Worm (Caenorhabditis elegans) whole organism, L3 larva: ENCODE measurements around the gene F45E1.5.

Source experiments
- R02D3.7 ChIP-seq: fragments of 150-350 bp; optimal IDR thresholded peaks from 2 replicates; lab custom pipeline; 2014; ENCODE audit warnings: missing biosample characterization, missing genetic modification characterization
- ZK546.5 ChIP-seq: sonication (generic microtip); optimal IDR thresholded peaks from 2 replicates; lab custom pipeline; 2017; ENCODE audit warnings: missing biosample characterization, missing genetic modification characterization
- ceh-28 ChIP-seq: fragments of 150-350 bp; optimal IDR thresholded peaks from 2 replicates; lab custom pipeline; 2014; ENCODE audit warnings: missing biosample characterization, missing genetic modification reagents, missing genetic modification characterization
- ceh-82 ChIP-seq: fragments of 150-350 bp; optimal IDR thresholded peaks from 2 replicates; lab custom pipeline; 2014; ENCODE audit warnings: missing biosample characterization, missing genetic modification characterization
- egl-5 ChIP-seq: fragments of 150-350 bp; optimal IDR thresholded peaks from 2 replicates; lab custom pipeline; 2017; ENCODE audit warnings: missing biosample characterization, missing genetic modification reagents, missing genetic modification characterization, inconsistent platforms
- elt-2 ChIP-seq: sonication (generic microtip); optimal IDR thresholded peaks from 2 replicates; lab custom pipeline; 2016; ENCODE audit warnings: missing genetic modification reagents, mild to moderate bottlenecking, missing genetic modification characterization, missing compliant biosample characterization
- elt-3 ChIP-seq, 3 experiments: fragments of 150-350 bp in 1 of 3; sonication (generic microtip) in 2 of 3; optimal IDR thresholded peaks; 2 replicates in 2 of 3; 4 replicates in 1 of 3; lab custom pipeline; 2014 to 2017; ENCODE audit warnings: missing biosample characterization in 3 of 3, missing genetic modification characterization in 3 of 3
- eor-1 ChIP-seq, 2 experiments: fragments of 150-350 bp; optimal IDR thresholded peaks; 2 replicates each; lab custom pipeline; 2014 to 2018; ENCODE audit warnings: missing biosample characterization in 2 of 2, missing genetic modification characterization in 2 of 2
- fkh-10 ChIP-seq: sonication (generic microtip); optimal IDR thresholded peaks from 2 replicates; lab custom pipeline; 2017; ENCODE audit warnings: missing biosample characterization, missing genetic modification reagents, missing genetic modification characterization
- fos-1 ChIP-seq: fragments of 150-350 bp; optimal IDR thresholded peaks from 2 replicates; lab custom pipeline; 2014; ENCODE audit warnings: missing biosample characterization, missing genetic modification characterization
- hmg-11 ChIP-seq: sonication (generic microtip); optimal IDR thresholded peaks from 2 replicates; lab custom pipeline; 2016; ENCODE audit warnings: missing genetic modification characterization, missing compliant biosample characterization
- jun-1 ChIP-seq: fragments of 150-350 bp; optimal IDR thresholded peaks from 2 replicates; lab custom pipeline; 2014; ENCODE audit warnings: missing biosample characterization, missing genetic modification reagents, missing genetic modification characterization
- lin-15B ChIP-seq: fragments of 150-350 bp; optimal IDR thresholded peaks from 2 replicates; lab custom pipeline; 2014; ENCODE audit warnings: missing biosample characterization, missing genetic modification characterization
- lin-39 ChIP-seq: fragments of 150-350 bp; optimal IDR thresholded peaks from 2 replicates; lab custom pipeline; 2018; ENCODE audit warnings: missing biosample characterization, missing genetic modification reagents, missing genetic modification characterization
- mdl-1 ChIP-seq: fragments of 150-350 bp; optimal IDR thresholded peaks from 2 replicates; lab custom pipeline; 2014; ENCODE audit warnings: missing biosample characterization, missing genetic modification characterization
- nhr-11 ChIP-seq: fragments of 150-350 bp; optimal IDR thresholded peaks from 2 replicates; lab custom pipeline; 2014; ENCODE audit warnings: missing biosample characterization, missing genetic modification characterization
- nhr-12 ChIP-seq: fragments of 150-350 bp; optimal IDR thresholded peaks from 2 replicates; lab custom pipeline; 2014; ENCODE audit warnings: missing biosample characterization, missing genetic modification characterization
- nhr-23 ChIP-seq: fragments of 150-350 bp; optimal IDR thresholded peaks from 2 replicates; lab custom pipeline; 2014; ENCODE audit warnings: missing biosample characterization, missing genetic modification reagents, missing genetic modification characterization
- nhr-237 ChIP-seq: fragments of 150-350 bp; optimal IDR thresholded peaks from 2 replicates; lab custom pipeline; 2014; ENCODE audit warnings: missing biosample characterization, missing genetic modification characterization
- nhr-25 ChIP-seq: sonication (generic microtip); optimal IDR thresholded peaks from 2 replicates; lab custom pipeline; 2017; ENCODE audit warnings: missing biosample characterization, missing genetic modification characterization
- nhr-77 ChIP-seq: fragments of 150-350 bp; optimal IDR thresholded peaks from 2 replicates; lab custom pipeline; 2014; ENCODE audit warnings: missing biosample characterization, missing genetic modification characterization
- pha-4 ChIP-seq: fragments of 150-350 bp; optimal IDR thresholded peaks from 2 replicates; lab custom pipeline; 2014; ENCODE audit warnings: missing biosample characterization, missing genetic modification reagents, missing genetic modification characterization
- pqm-1 ChIP-seq: fragments of 150-350 bp; optimal IDR thresholded peaks from 2 replicates; lab custom pipeline; 2017; ENCODE audit warnings: missing biosample characterization, missing genetic modification characterization, inconsistent platforms
- sea-2 ChIP-seq: fragments of 150-350 bp; sonication (generic microtip); optimal IDR thresholded peaks from 4 replicates; lab custom pipeline; 2014; ENCODE audit warnings: missing biosample characterization, missing genetic modification reagents, missing genetic modification characterization
- skn-1 ChIP-seq: fragments of 150-350 bp; optimal IDR thresholded peaks from 2 replicates; lab custom pipeline; 2014; ENCODE audit warnings: missing biosample characterization, missing genetic modification characterization
- zag-1 ChIP-seq: fragments of 150-350 bp; optimal IDR thresholded peaks from 2 replicates; lab custom pipeline; 2014; ENCODE audit warnings: missing biosample characterization, missing genetic modification characterization

The F45E1.5 gene

DNA sequence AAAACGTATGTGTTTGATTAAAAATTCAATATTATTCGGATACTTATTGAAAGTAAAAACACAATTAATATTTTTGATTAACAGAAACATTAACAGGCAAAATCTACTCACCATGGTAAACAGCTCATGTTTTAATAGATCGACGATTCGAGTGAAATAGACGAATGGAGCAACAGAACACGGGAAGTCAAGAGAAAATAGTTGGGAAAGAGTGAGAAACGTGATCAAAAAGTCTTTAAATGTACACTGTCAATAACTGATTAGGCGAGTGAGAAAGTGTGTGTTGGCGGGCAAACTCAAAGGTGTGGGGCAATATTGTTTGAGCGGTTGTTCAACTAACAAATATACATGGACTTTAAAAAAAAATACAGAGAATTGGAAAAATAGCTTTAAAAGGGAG lies 21.5 kb downstream of the F45E1.5 start, which contains the start of gene sdpn-1:
TSS of gene sdpn-1 (minus strand) at position 262 of the 400 bp plus-strand sequence.
- TF ChIP-seq pqm-1 (tag; lab: Kevin White, UChicago) = peak; percentile 33
- TF ChIP-seq pha-4 (tag; lab: Kevin White, UChicago) = peak; percentile 72
- no peak for TF ChIP-seq skn-1 (tag; lab: Kevin White, UChicago)
- no peak for TF ChIP-seq nhr-25
- peak; percentile 44 for TF ChIP-seq elt-2 (tag; lab: Kevin White, UChicago)
- TF ChIP-seq ceh-28 (tag; lab: Kevin White, UChicago) = no peak

DNA sequence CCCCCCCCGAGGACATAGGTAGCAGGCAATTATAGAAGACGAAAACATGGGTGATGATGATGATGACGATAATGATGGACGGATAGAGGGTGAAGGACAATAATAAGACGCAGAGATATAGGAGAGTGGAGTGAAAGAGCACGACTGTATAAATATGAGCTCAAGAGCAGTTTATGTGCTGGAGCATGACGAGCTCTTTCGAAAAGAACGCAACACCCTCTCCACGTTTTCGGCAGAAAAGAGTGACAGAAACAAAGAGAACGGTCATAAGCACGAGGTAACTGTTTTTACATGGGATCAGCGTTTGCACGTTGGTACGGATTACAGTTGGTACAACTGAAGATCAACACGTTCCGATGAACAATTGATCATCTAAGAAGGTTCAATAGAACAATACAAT lies 22.4 kb downstream of the F45E1.5 start:
- TF ChIP-seq elt-2 (tag; lab: Kevin White, UChicago) = no peak

DNA sequence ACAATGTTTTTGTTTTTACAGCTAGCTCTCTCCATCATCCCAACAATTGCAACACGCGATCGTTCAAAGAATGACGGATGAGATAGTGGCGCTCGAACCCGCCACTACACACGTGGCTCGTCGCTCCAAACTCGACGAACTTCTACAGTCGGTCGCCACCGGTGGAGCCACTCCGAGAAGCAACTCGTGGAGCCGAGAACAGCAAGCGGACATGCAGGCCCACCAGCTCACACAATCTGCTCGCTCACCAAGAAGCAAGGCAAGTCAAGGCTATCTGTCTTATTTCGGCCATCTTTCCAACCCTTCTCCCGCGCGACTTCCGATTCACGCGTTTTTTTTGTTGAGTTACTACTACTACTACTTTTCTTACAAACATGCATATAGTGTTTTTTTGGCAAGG lies 27.2 kb downstream of the F45E1.5 start, which contains the start of the genes F45E1.1 and F45E1.2:
TSS of gene F45E1.1 (plus strand) at position 20 of the 400 bp plus-strand sequence.
TSS of gene F45E1.2 (plus strand) at position 71 of the 400 bp plus-strand sequence.
- no peak for TF ChIP-seq nhr-77 (tag; lab: Kevin White, UChicago)
- TF ChIP-seq lin-39 (tag; lab: Kevin White, UChicago) = peak; percentile 67
- no peak for TF ChIP-seq elt-3 (tag; optimal IDR thresholded peaks at IDR 0.05; lab: Kevin White, UChicago)
- TF ChIP-seq egl-5 (tag; lab: Kevin White, UChicago) = no peak

DNA sequence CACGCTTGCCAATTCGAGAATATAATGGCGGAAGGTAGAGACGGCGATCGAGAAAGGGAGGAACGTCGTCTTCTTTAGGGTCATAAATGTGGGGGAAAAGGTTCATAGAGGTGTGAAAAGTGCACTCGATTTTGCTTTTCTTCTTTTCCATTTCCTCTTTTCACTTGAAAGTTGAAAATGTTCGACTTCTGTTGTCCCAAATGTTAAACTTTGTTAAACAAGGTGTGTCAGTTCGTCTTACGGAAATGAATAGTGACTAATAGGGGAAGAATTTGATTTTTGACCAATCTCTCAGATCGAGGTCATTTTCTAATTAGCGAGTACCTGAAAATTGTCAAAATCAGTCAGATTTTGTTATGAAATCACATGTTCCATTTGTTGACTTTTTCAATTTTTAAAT lies 28.3 kb downstream of the F45E1.5 start:
- TF ChIP-seq nhr-237 (tag; lab: Kevin White, UChicago) = no peak
- TF ChIP-seq ZK546.5 (tag; lab: Kevin White, UChicago) = no peak
- TF ChIP-seq sea-2 (GFP tag; lab: Kevin White, UChicago) = no peak
- no peak for TF ChIP-seq elt-2 (tag; lab: Kevin White, UChicago)
- no peak for TF ChIP-seq lin-15B (tag; lab: Kevin White, UChicago)
- TF ChIP-seq ceh-28 (tag; lab: Kevin White, UChicago) = no peak
- TF ChIP-seq hmg-11 (tag; lab: Kevin White, UChicago) = no peak
- no peak for TF ChIP-seq nhr-11 (tag; lab: Kevin White, UChicago)
- TF ChIP-seq, all 47 proteins: peak for 0

- TF ChIP-seq lin-39 (tag; lab: Kevin White, UChicago) (no peak), nhr-12 (tag; lab: Kevin White, UChicago) (no peak), ceh-82 (tag; lab: Kevin White, UChicago) (no peak)
Measured at ce11 chrX:8005967-8006366, 29.5 kb downstream of the F45E1.5 start.

ce11 chrX:8010652-8011051 lies 34.2 kb downstream of the F45E1.5 start:
- TF ChIP-seq lin-39 (tag; lab: Kevin White, UChicago) (no peak), fos-1 (tag; lab: Kevin White, UChicago) (no peak), nhr-23 (tag; lab: Kevin White, UChicago) (peak; percentile 11), nhr-25 (peak; percentile 60), eor-1 (tag; optimal IDR thresholded peaks at IDR 0.05; lab: Kevin White, UChicago) (no peak), mdl-1 (tag; lab: Kevin White, UChicago) (no peak), R02D3.7 (tag; lab: Kevin White, UChicago) (no peak), ceh-82 (tag; lab: Kevin White, UChicago) (no peak), ZK546.5 (tag; lab: Kevin White, UChicago) (no peak), zag-1 (no peak)

DNA sequence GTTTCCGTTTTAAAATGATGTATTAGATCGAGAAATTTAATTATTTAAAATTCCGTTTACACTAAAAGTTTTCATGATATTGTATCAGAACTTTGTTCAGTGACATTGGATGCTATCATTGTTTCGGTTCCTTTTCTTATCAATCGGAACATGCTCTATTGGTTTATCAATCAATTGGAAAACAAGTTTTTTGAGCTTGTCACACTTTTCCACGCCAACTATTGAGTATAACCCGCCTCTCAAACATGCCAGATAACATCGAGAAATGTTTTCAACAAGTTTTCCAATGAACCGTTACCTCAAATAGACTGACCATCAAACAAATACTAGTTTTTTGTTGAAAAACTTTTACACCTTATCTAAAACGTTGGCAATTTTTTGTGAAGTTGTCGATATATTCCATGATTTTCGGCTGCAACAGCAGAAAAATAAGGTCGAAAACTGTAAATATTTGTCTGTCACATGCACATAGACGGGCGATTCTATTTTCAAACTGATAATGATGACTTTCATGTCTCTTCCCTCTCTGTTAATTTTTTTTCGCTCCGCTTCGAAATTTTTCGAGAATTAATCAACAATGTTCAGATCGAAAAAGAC lies 38.0 kb downstream of the F45E1.5 start, which contains the start of gene unk-1:
TSS of gene unk-1 (plus strand) at position 577 of the 597 bp plus-strand sequence.
- TF ChIP-seq pha-4 (tag; lab: Kevin White, UChicago) = peak; percentile 47
- TF ChIP-seq skn-1 (tag; lab: Kevin White, UChicago) = peak; percentile 19
- peak; percentile 34 for TF ChIP-seq ceh-28 (tag; lab: Kevin White, UChicago)
- TF ChIP-seq nhr-237 (tag; lab: Kevin White, UChicago) = no peak
- TF ChIP-seq elt-2 (tag; lab: Kevin White, UChicago) = peak; percentile 91
- peak; percentile 43 for TF ChIP-seq pqm-1 (tag; lab: Kevin White, UChicago)
- TF ChIP-seq jun-1 (tag; lab: Kevin White, UChicago) = peak; percentile 35
- TF ChIP-seq fkh-10 (GFP tag; lab: Kevin White, UChicago) = no peak
- TF ChIP-seq, all 47 proteins: peak for 6
